Fruit fly (Drosophila melanogaster) whole organism, pupa: ENCODE measurements around the gene sxe2.

Source experiments
- CG10348 ChIP-seq: fragments of 200-800 bp; sonication (Bioruptor generic); IDR thresholded peaks from 2 replicates; pipeline ENCODE4 v1.3.6; 2022; ENCODE audit warnings: missing biosample characterization, missing genetic modification characterization
- CG12605 ChIP-seq: fragments of 200-800 bp; sonication (Bioruptor generic); IDR thresholded peaks from 2 replicates; pipeline ENCODE4 v1.3.6; 2022; ENCODE audit warnings: missing biosample characterization, missing genetic modification characterization
- CG13204 ChIP-seq: fragments of 200-800 bp; sonication (Bioruptor generic); optimal IDR thresholded peaks from 2 replicates; lab custom pipeline; 2018; ENCODE audit warnings: missing biosample characterization, mild to moderate bottlenecking, missing genetic modification characterization, moderate library complexity
- CG14655 ChIP-seq: fragments of 200-800 bp; sonication (Bioruptor generic); optimal IDR thresholded peaks from 3 replicates; lab custom pipeline; 2017; ENCODE audit warnings: mild to moderate bottlenecking, missing biosample characterization, missing genetic modification reagents, missing genetic modification characterization
- CG15710 ChIP-seq: fragments of 200-800 bp; sonication (Bioruptor generic); optimal IDR thresholded peaks from 2 replicates; lab custom pipeline; 2018; ENCODE audit warnings: missing biosample characterization, mild to moderate bottlenecking, missing genetic modification characterization, moderate library complexity
- CG17806 ChIP-seq: fragments of 200-800 bp; sonication (Bioruptor generic); optimal IDR thresholded peaks from 2 replicates; lab custom pipeline; 2018; ENCODE audit warnings: missing biosample characterization, mild to moderate bottlenecking, missing genetic modification characterization, moderate library complexity
- CG32121 ChIP-seq: fragments of 200-800 bp; sonication (Bioruptor generic); IDR thresholded peaks from 2 replicates; pipeline ENCODE4 v1.3.6; 2022; ENCODE audit warnings: missing biosample characterization, missing genetic modification characterization
- CG34367 ChIP-seq: fragments of 200-800 bp; sonication (Bioruptor generic); optimal IDR thresholded peaks from 2 replicates; lab custom pipeline; 2018; ENCODE audit warnings: missing biosample characterization, mild to moderate bottlenecking, missing genetic modification characterization
- CG4496 ChIP-seq: fragments of 200-800 bp; sonication (Bioruptor generic); IDR thresholded peaks from 3 replicates; pipeline ENCODE4 v1.3.6; 2022; ENCODE audit warnings: missing biosample characterization, missing genetic modification characterization
- CG8159 ChIP-seq: fragments of 200-800 bp; sonication (Bioruptor generic); optimal IDR thresholded peaks from 3 replicates; lab custom pipeline; 2018; ENCODE audit warnings: missing biosample characterization, mild to moderate bottlenecking, missing genetic modification characterization, moderate library complexity
- CG8301 ChIP-seq: fragments of 200-800 bp; sonication (Bioruptor generic); optimal IDR thresholded peaks from 2 replicates; lab custom pipeline; 2018; ENCODE audit warnings: missing biosample characterization, mild to moderate bottlenecking, missing genetic modification characterization
- CG9948 ChIP-seq: fragments of 200-800 bp; sonication (Bioruptor generic); optimal IDR thresholded peaks from 2 replicates; lab custom pipeline; 2018; ENCODE audit warnings: missing biosample characterization, mild to moderate bottlenecking, missing genetic modification characterization, moderate library complexity
- D1 ChIP-seq: fragments of 200-800 bp; sonication (Bioruptor generic); optimal IDR thresholded peaks from 2 replicates; lab custom pipeline; 2018; ENCODE audit warnings: missing biosample characterization, mild to moderate bottlenecking, missing genetic modification characterization, moderate library complexity
- EcR ChIP-seq: fragments of 200-800 bp; sonication (Bioruptor generic); optimal IDR thresholded peaks from 3 replicates; lab custom pipeline; 2019; ENCODE audit warnings: missing biosample characterization, missing genetic modification characterization, mild to moderate bottlenecking, moderate library complexity, missing genetic modification reagents
- Ets98B ChIP-seq: fragments of 200-800 bp; sonication (Bioruptor generic); IDR thresholded peaks from 2 replicates; pipeline ENCODE4 v1.3.6; 2022; ENCODE audit warnings: missing biosample characterization, missing genetic modification characterization
- Pif1A ChIP-seq: fragments of 200-800 bp; sonication (Bioruptor generic); optimal IDR thresholded peaks from 3 replicates; lab custom pipeline; 2016; ENCODE audit warnings: missing biosample characterization, missing genetic modification characterization
- Pif1B ChIP-seq: fragments of 200-800 bp; sonication (Bioruptor generic); optimal IDR thresholded peaks from 3 replicates; lab custom pipeline; 2016; ENCODE audit warnings: missing biosample characterization, missing genetic modification characterization
- Snoo ChIP-seq: fragments of 200-800 bp; sonication (Bioruptor generic); optimal IDR thresholded peaks from 3 replicates; lab custom pipeline; 2017; ENCODE audit warnings: missing biosample characterization, mild to moderate bottlenecking, missing genetic modification characterization, inconsistent platforms
- fd96Ca ChIP-seq: fragments of 200-800 bp; sonication (Bioruptor generic); IDR thresholded peaks from 3 replicates; pipeline ENCODE4 v1.3.6; 2022; ENCODE audit warnings: missing biosample characterization, missing genetic modification characterization
- gl ChIP-seq: fragments of 200-800 bp; sonication (Bioruptor generic); optimal IDR thresholded peaks from 2 replicates; lab custom pipeline; 2018; ENCODE audit warnings: missing biosample characterization, mild to moderate bottlenecking, missing genetic modification characterization
- rn ChIP-seq: fragments of 200-800 bp; sonication (Bioruptor generic); IDR thresholded peaks from 2 replicates; pipeline ENCODE4 v1.3.6; 2022; ENCODE audit warnings: missing biosample characterization, missing genetic modification characterization

sxe2 gene

dm6 chr3R:16071689-16072580, 11.7 kb upstream of the sxe2 start:
- TF ChIP-seq CG8301 (tag; lab: Kevin White, UChicago) (peak; percentile 66), CG32121 (GFP tag; lab: Robert Waterston, UW) (peak; percentile 86), Snoo (tag; lab: Kevin White, UChicago) (peak; percentile 58), CG34367 (tag; lab: Kevin White, UChicago) (peak; percentile 70), Pif1A (GFP tag; lab: Kevin White, UChicago) (peak; percentile 90), rn (GFP tag; lab: Robert Waterston, UW) (peak; percentile 54), CG8159 (peak; percentile 80), CG13204 (GFP tag; lab: Kevin White, UChicago) (peak; percentile 6), CG14655 (no peak), EcR (GFP tag; lab: Kevin White, UChicago) (peak; percentile 55), fd96Ca (GFP tag; lab: Robert Waterston, UW) (peak; percentile 73; the same call in 2 of the 3 replicates), D1 (peak; percentile 39), Pif1B (GFP tag; lab: Kevin White, UChicago) (peak; percentile 90), CG17806 (tag; lab: Kevin White, UChicago) (peak; percentile 82), CG12605 (GFP tag; lab: Robert Waterston, UW) (peak; percentile 89), Ets98B (peak; percentile 88), gl (tag; lab: Kevin White, UChicago) (peak; percentile 4), CG4496 (peak; percentile 83; the same call in 2 of the 3 replicates), CG9948 (tag; lab: Kevin White, UChicago) (peak; percentile 71), CG15710 (peak; percentile 82), CG10348 (GFP tag; lab: Robert Waterston, UW) (no peak)

- TF ChIP-seq CG13204 (GFP tag; lab: Kevin White, UChicago), result no peak
- TF ChIP-seq Pif1B (GFP tag; lab: Kevin White, UChicago), result no peak
- TF ChIP-seq fd96Ca (GFP tag; lab: Robert Waterston, UW), result peak; percentile 4; the same call in 1 of the 3 replicates
- peak; percentile 23 for TF ChIP-seq Pif1A (GFP tag; lab: Kevin White, UChicago)
- TF ChIP-seq Ets98B, result no peak
These were observed 11.1 kb upstream of the sxe2 start for dm6 chr3R:16072581-16072908.

dm6 chr3R:16074122-16074521, 9.6 kb upstream of the sxe2 start:
- no peak for TF ChIP-seq CG12605 (GFP tag; lab: Robert Waterston, UW)
- no peak for TF ChIP-seq Ets98B
- no peak for TF ChIP-seq fd96Ca (GFP tag; lab: Robert Waterston, UW)
- no peak for TF ChIP-seq CG34367 (tag; lab: Kevin White, UChicago)
- no peak for TF ChIP-seq CG14655
- TF ChIP-seq Pif1A (GFP tag; lab: Kevin White, UChicago), result no peak
- no peak for TF ChIP-seq CG17806 (tag; lab: Kevin White, UChicago)
- TF ChIP-seq gl (tag; lab: Kevin White, UChicago), result no peak
- no peak for TF ChIP-seq Pif1B (GFP tag; lab: Kevin White, UChicago)
- no peak for TF ChIP-seq D1
- no peak for TF ChIP-seq CG8159
- TF ChIP-seq CG4496, result no peak
- TF ChIP-seq CG10348 (GFP tag; lab: Robert Waterston, UW), result no peak
- TF ChIP-seq rn (GFP tag; lab: Robert Waterston, UW), result no peak
- no peak for TF ChIP-seq CG9948 (tag; lab: Kevin White, UChicago)
- TF ChIP-seq EcR (GFP tag; lab: Kevin White, UChicago), result no peak
- TF ChIP-seq Snoo (tag; lab: Kevin White, UChicago), result no peak
- no peak for TF ChIP-seq CG13204 (GFP tag; lab: Kevin White, UChicago)
- no peak for TF ChIP-seq CG15710
- TF ChIP-seq, all 21 proteins: peak for 0

DNA sequence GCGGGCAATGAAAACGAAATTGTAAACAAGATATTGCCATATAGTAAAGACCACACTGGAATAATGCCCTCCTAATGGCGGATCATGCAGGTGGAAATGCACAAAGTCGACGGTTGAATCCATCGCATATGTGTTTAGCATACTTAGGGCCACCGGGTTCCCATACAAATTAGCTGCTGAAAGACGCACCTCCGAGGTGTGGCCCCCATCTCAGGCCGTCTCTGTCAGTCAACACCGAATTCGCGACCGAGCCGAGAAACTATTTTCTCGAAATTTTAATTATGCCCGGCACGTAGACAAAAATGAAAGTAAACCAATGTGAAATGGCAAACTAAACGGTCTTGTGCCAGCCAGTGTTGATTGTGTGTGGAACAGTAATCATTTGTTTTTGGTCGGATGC, 5.4 kb upstream of the sxe2 start:
- TF ChIP-seq Snoo (tag; lab: Kevin White, UChicago) (no peak), CG10348 (GFP tag; lab: Robert Waterston, UW) (no peak), CG34367 (tag; lab: Kevin White, UChicago) (no peak), CG15710 (no peak), CG4496 (no peak), CG14655 (no peak), CG12605 (GFP tag; lab: Robert Waterston, UW) (no peak), EcR (GFP tag; lab: Kevin White, UChicago) (no peak), CG13204 (GFP tag; lab: Kevin White, UChicago) (no peak)
- TF ChIP-seq, all 21 proteins: peak for 0

- TF ChIP-seq CG15710 (no peak), EcR (GFP tag; lab: Kevin White, UChicago) (peak; percentile 58)
- TF ChIP-seq, all 21 proteins: peak for 1
These were observed 2.6 kb upstream of the sxe2 start, which contains the start of gene CG32855 for dm6 chr3R:16080942-16081589. TSS of gene CG32855 (minus strand) at chr3R:16080992.

DNA sequence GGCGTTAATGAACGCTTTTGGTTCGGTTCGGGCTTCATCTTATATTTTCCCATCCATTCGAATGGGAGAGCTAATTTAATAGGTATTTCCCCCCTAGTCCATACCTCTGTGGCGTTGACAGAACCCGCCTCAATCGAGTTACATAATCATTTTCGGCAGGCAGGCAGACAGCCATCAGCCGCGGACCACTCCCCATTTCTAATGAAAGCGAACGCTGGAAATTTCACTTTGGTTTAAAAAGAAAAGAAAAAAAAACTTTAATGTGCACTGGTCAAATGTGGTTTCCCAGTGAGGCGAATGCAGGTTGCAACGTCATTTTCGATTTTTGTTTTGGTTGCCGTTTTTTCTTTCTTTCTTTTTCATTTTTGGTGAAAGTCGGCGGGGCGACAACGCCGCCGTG, 1.3 kb upstream of the sxe2 start:
- peak; percentile 12; the same call in 1 of the 2 replicates for TF ChIP-seq Ets98B
- peak; percentile 64 for TF ChIP-seq Snoo (tag; lab: Kevin White, UChicago)
- TF ChIP-seq CG4496, result 0 out of 3 replicates have a peak, but pooled peaks have one; percentile 13
- no peak for TF ChIP-seq CG15710
